Worm (Caenorhabditis elegans) whole organism, L2 larva: Measurements from ENCODE around the gene pph-6.

ENCODE experiments used
- C34F6.9 ChIP-seq: fragments of 150-350 bp; optimal IDR thresholded peaks from 2 replicates; lab custom pipeline; 2014; ENCODE audit warnings: missing biosample characterization, missing genetic modification characterization
- F13H6.1 ChIP-seq: sonication (generic microtip); optimal IDR thresholded peaks from 2 replicates; lab custom pipeline; 2016; ENCODE audit warnings: missing genetic modification characterization, missing compliant biosample characterization
- ZK546.5 ChIP-seq: sonication (generic microtip); optimal IDR thresholded peaks from 2 replicates; lab custom pipeline; 2017; ENCODE audit warnings: missing biosample characterization, missing genetic modification characterization
- alr-1 ChIP-seq: fragments of 150-350 bp; optimal IDR thresholded peaks from 2 replicates; lab custom pipeline; 2014; ENCODE audit warnings: missing biosample characterization, missing genetic modification characterization
- aly-2 ChIP-seq: fragments of 150-350 bp; optimal IDR thresholded peaks from 2 replicates; lab custom pipeline; 2014; ENCODE audit warnings: missing biosample characterization, missing genetic modification characterization
- blmp-1 ChIP-seq: sonication (generic microtip); optimal IDR thresholded peaks from 2 replicates; lab custom pipeline; 2017; ENCODE audit warnings: missing genetic modification characterization, mild to moderate bottlenecking, missing compliant biosample characterization, antibody characterized with exemption, moderate library complexity; ENCODE audit not compliant: insufficient read depth
- ceh-16 ChIP-seq: fragments of 150-350 bp; optimal IDR thresholded peaks from 2 replicates; lab custom pipeline; 2014; ENCODE audit warnings: missing biosample characterization, missing genetic modification characterization
- ceh-82 ChIP-seq: fragments of 150-350 bp; optimal IDR thresholded peaks from 2 replicates; lab custom pipeline; 2014; ENCODE audit warnings: missing biosample characterization, missing genetic modification characterization
- crh-2 ChIP-seq: sonication (generic microtip); optimal IDR thresholded peaks from 2 replicates; lab custom pipeline; 2017; ENCODE audit warnings: missing biosample characterization, missing genetic modification characterization
- egl-27 ChIP-seq: sonication (generic microtip); optimal IDR thresholded peaks from 3 replicates; lab custom pipeline; 2017; ENCODE audit warnings: missing biosample characterization, missing genetic modification reagents, missing genetic modification characterization
- elt-1 ChIP-seq: fragments of 150-350 bp; optimal IDR thresholded peaks from 2 replicates; lab custom pipeline; 2014; ENCODE audit warnings: missing biosample characterization, missing genetic modification characterization
- elt-3 ChIP-seq: sonication (generic microtip); optimal IDR thresholded peaks from 2 replicates; lab custom pipeline; 2017; ENCODE audit warnings: missing biosample characterization, missing genetic modification characterization
- fos-1 ChIP-seq: fragments of 150-350 bp; optimal IDR thresholded peaks from 2 replicates; lab custom pipeline; 2014; ENCODE audit warnings: missing biosample characterization, missing genetic modification characterization
- gmeb-1 ChIP-seq: fragments of 150-350 bp; optimal IDR thresholded peaks from 2 replicates; lab custom pipeline; 2014; ENCODE audit warnings: missing biosample characterization, missing genetic modification characterization
- lin-13 ChIP-seq: fragments of 150-350 bp; optimal IDR thresholded peaks from 2 replicates; lab custom pipeline; 2014; ENCODE audit warnings: missing biosample characterization, missing genetic modification reagents, missing genetic modification characterization
- lin-39 ChIP-seq: fragments of 150-350 bp; optimal IDR thresholded peaks from 2 replicates; lab custom pipeline; 2014; ENCODE audit warnings: missing biosample characterization, missing genetic modification reagents, missing genetic modification characterization
- lsy-2 ChIP-seq, 2 experiments: fragments of 150-350 bp in 1 of 2; sonication (generic microtip) in 1 of 2; optimal IDR thresholded peaks; 2 replicates each; lab custom pipeline; 2014 to 2017; ENCODE audit warnings: missing biosample characterization in 2 of 2, missing genetic modification characterization in 2 of 2
- mab-5 ChIP-seq: fragments of 150-350 bp; optimal IDR thresholded peaks from 2 replicates; lab custom pipeline; 2014; ENCODE audit warnings: missing biosample characterization, missing genetic modification characterization
- mbf-1 ChIP-seq: sonication (generic microtip); optimal IDR thresholded peaks from 2 replicates; lab custom pipeline; 2017; ENCODE audit warnings: missing biosample characterization, missing genetic modification characterization
- mdl-1 ChIP-seq, 2 experiments: fragments of 150-350 bp in 1 of 2; sonication (generic microtip) in 1 of 2; optimal IDR thresholded peaks; 2 replicates each; lab custom pipeline; 2017; ENCODE audit warnings: missing biosample characterization in 2 of 2, missing genetic modification characterization in 2 of 2
- nhr-10 ChIP-seq: sonication (generic microtip); optimal IDR thresholded peaks from 2 replicates; lab custom pipeline; 2017; ENCODE audit warnings: missing biosample characterization, missing genetic modification characterization
- nhr-12 ChIP-seq: fragments of 150-350 bp; optimal IDR thresholded peaks from 2 replicates; lab custom pipeline; 2014; ENCODE audit warnings: missing biosample characterization, missing genetic modification characterization
- nhr-129 ChIP-seq: fragments of 150-350 bp; optimal IDR thresholded peaks from 2 replicates; lab custom pipeline; 2014; ENCODE audit warnings: missing biosample characterization, missing genetic modification characterization
- nhr-21 ChIP-seq: fragments of 150-350 bp; optimal IDR thresholded peaks from 2 replicates; lab custom pipeline; 2014; ENCODE audit warnings: missing biosample characterization, missing genetic modification characterization
- nhr-23 ChIP-seq: fragments of 150-350 bp; optimal IDR thresholded peaks from 2 replicates; lab custom pipeline; 2014; ENCODE audit warnings: missing biosample characterization, missing genetic modification reagents, missing genetic modification characterization
- nhr-237 ChIP-seq: fragments of 150-350 bp; optimal IDR thresholded peaks from 2 replicates; lab custom pipeline; 2014; ENCODE audit warnings: missing biosample characterization, missing genetic modification characterization
- nhr-25 ChIP-seq: fragments of 150-350 bp; sonication (generic microtip); optimal IDR thresholded peaks from 3 replicates; lab custom pipeline; 2014; ENCODE audit warnings: missing biosample characterization, missing genetic modification characterization
- nhr-6 ChIP-seq: fragments of 150-350 bp; optimal IDR thresholded peaks from 2 replicates; lab custom pipeline; 2014; ENCODE audit warnings: missing biosample characterization, missing genetic modification characterization
- nhr-77 ChIP-seq: fragments of 150-350 bp; optimal IDR thresholded peaks from 2 replicates; lab custom pipeline; 2014; ENCODE audit warnings: missing biosample characterization, missing genetic modification characterization
- peb-1 ChIP-seq: fragments of 150-350 bp; optimal IDR thresholded peaks from 2 replicates; lab custom pipeline; 2014; ENCODE audit warnings: missing biosample characterization, missing genetic modification characterization
- sem-4 ChIP-seq: fragments of 150-350 bp; optimal IDR thresholded peaks from 2 replicates; lab custom pipeline; 2014; ENCODE audit warnings: missing biosample characterization, missing genetic modification reagents, missing genetic modification characterization
- sma-3 ChIP-seq: sonication (generic microtip); optimal IDR thresholded peaks from 2 replicates; lab custom pipeline; 2016; ENCODE audit warnings: missing genetic modification reagents, missing genetic modification characterization, missing compliant biosample characterization
- unc-39 ChIP-seq: fragments of 150-350 bp; optimal IDR thresholded peaks from 2 replicates; lab custom pipeline; 2014; ENCODE audit warnings: missing biosample characterization, missing genetic modification characterization
- unc-55 ChIP-seq: fragments of 150-350 bp; sonication (generic microtip); optimal IDR thresholded peaks from 3 replicates; lab custom pipeline; 2014; ENCODE audit warnings: missing biosample characterization, missing genetic modification reagents, missing genetic modification characterization
- unc-62 ChIP-seq: fragments of 150-350 bp; optimal IDR thresholded peaks from 2 replicates; lab custom pipeline; 2014; ENCODE audit warnings: missing biosample characterization, missing genetic modification reagents, missing genetic modification characterization
- ztf-1 ChIP-seq: fragments of 200-800 bp; sonication (Bioruptor generic); conservative IDR thresholded peaks from 2 replicates; pipeline ENCODE4 v1.3.6; 2022; ENCODE audit warnings: missing genetic modification characterization, missing compliant biosample characterization
- ztf-11 ChIP-seq: sonication (generic microtip); optimal IDR thresholded peaks from 2 replicates; lab custom pipeline; 2017; ENCODE audit warnings: missing biosample characterization, missing genetic modification characterization
- ztf-4 ChIP-seq: fragments of 150-350 bp; optimal IDR thresholded peaks from 2 replicates; lab custom pipeline; 2014; ENCODE audit warnings: missing biosample characterization, missing genetic modification characterization

pph-6 gene

DNA sequence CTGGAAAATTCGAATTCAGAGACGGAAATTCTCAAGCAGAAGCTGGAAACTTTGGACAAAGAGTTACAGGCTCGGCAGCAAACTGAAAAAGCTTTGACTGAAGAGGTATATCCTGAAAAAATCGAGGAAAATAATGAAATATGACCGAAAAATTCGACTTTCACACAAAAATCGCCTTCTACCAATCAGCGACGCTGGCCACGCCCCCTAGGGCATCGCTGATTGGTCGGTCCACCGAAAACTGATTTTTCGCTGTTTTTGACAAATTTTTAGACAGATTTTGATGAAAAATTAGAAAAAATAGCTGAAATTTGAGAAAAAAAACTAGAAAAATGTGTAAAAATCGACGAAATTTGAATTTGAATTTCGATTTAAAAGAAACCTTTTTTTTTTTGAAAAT lies 42.6 kb upstream of the pph-6 start:
- TF ChIP-seq elt-3 (no peak), crh-2 (tag; lab: Kevin White, UChicago) (no peak), mab-5 (no peak), ztf-1 (GFP tag; lab: Robert Waterston, UW) (no peak), nhr-23 (tag; lab: Kevin White, UChicago) (no peak), lin-13 (GFP tag; lab: Kevin White, UChicago) (no peak), gmeb-1 (tag; lab: Kevin White, UChicago) (no peak), nhr-12 (tag; lab: Kevin White, UChicago) (no peak), sem-4 (tag; lab: Kevin White, UChicago) (no peak), nhr-237 (tag; lab: Kevin White, UChicago) (no peak)

DNA sequence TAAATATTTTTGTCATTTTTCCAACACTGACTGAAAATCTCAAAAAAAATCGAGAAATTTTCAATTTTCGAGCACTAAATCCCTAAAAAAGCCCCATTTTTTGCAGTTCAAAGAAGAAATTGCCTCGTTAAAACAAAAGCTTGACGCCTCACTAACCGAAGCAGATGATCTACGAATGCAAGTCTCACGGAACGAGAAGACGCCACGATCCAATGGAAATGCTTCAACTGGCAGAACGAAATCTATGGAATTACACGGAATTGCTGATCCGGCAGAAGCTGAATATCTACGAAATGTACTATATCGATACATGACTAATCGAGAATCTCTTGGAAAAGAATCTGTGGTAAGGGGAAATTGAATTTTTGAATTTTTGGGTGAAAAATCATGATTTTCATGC lies 37.6 kb upstream of the pph-6 start:
- TF ChIP-seq mab-5 (no peak), nhr-23 (tag; lab: Kevin White, UChicago) (no peak), nhr-6 (no peak), ceh-82 (no peak), lin-39 (tag; lab: Kevin White, UChicago) (no peak), blmp-1 (tag; lab: Kevin White, UChicago) (no peak), nhr-129 (tag; lab: Kevin White, UChicago) (no peak), fos-1 (tag; lab: Kevin White, UChicago) (no peak), ztf-4 (no peak), sma-3 (GFP tag; lab: Kevin White, UChicago) (no peak), ztf-1 (GFP tag; lab: Robert Waterston, UW) (no peak), C34F6.9 (no peak)

DNA sequence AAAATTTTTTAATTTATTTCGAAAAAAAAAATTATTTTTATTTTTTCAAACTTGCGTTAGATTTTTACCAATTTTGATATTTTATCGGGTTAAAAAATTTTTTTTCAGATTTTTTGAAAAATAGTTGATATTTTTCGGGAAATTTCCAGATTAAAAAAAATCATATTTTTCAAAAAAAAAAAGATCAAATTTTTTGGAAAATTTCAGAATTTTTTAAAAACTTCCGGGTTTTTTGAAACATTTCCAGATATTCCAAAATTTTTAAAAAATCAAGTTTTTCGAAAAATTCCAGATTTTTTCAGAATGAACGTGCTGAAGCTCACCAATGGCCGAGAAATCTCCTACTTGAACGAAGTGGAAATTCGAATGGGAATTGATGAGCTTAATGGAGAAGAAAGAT lies 36.1 kb upstream of the pph-6 start, which contains the start of gene metl-18:
metl-18 (plus strand) TSS at position 301 of the 400 bp plus-strand sequence.
- TF ChIP-seq mab-5: no peak
- no peak for TF ChIP-seq unc-55 (GFP tag; lab: Kevin White, UChicago)
- no peak for TF ChIP-seq nhr-21
- TF ChIP-seq peb-1 (tag; lab: Kevin White, UChicago): no peak
- no peak for TF ChIP-seq lsy-2 (tag; optimal IDR thresholded peaks at IDR 0.05; lab: Kevin White, UChicago)
- TF ChIP-seq mbf-1 (tag; lab: Kevin White, UChicago): no peak
- TF ChIP-seq nhr-10: no peak
- TF ChIP-seq gmeb-1 (tag; lab: Kevin White, UChicago): no peak
- no peak for TF ChIP-seq nhr-237 (tag; lab: Kevin White, UChicago)

DNA sequence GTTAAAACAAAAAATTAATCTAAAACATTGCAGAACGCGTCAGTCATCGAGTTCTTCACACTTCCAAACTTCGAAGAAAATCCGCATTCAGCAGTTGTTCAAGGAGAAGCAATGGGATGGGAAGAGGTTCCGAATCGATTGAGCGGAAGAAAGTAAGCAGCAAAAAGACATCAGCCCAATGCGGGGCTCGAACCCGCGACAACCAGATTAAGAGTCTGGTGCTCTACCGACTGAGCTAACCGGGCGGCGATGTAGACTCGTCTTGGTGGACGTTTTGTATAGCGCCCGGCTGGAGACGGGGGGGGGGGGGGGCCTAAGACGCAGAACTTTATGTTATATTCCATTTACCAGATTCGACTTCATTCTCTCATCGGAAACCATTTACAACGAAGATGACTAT lies 34.8 kb upstream of the pph-6 start:
- TF ChIP-seq unc-55 (GFP tag; lab: Kevin White, UChicago): no peak
- TF ChIP-seq nhr-23 (tag; lab: Kevin White, UChicago): no peak
- TF ChIP-seq nhr-12 (tag; lab: Kevin White, UChicago): no peak
- TF ChIP-seq lsy-2 (tag; optimal IDR thresholded peaks at IDR 0.05; lab: Kevin White, UChicago): no peak
- no peak for TF ChIP-seq aly-2
- no peak for TF ChIP-seq lin-13 (GFP tag; lab: Kevin White, UChicago)
- TF ChIP-seq unc-39 (tag; lab: Kevin White, UChicago): no peak
- no peak for TF ChIP-seq ztf-11 (tag; lab: Kevin White, UChicago)
- no peak for TF ChIP-seq alr-1 (tag; lab: Kevin White, UChicago)
- TF ChIP-seq mbf-1 (tag; lab: Kevin White, UChicago): no peak
- TF ChIP-seq nhr-129 (tag; lab: Kevin White, UChicago): no peak
- no peak for TF ChIP-seq nhr-21
- TF ChIP-seq gmeb-1 (tag; lab: Kevin White, UChicago): no peak
- TF ChIP-seq mdl-1 (tag; optimal IDR thresholded peaks at IDR 0.05; lab: Kevin White, UChicago): no peak
- TF ChIP-seq crh-2 (tag; lab: Kevin White, UChicago): no peak
- TF ChIP-seq C34F6.9: no peak

DNA sequence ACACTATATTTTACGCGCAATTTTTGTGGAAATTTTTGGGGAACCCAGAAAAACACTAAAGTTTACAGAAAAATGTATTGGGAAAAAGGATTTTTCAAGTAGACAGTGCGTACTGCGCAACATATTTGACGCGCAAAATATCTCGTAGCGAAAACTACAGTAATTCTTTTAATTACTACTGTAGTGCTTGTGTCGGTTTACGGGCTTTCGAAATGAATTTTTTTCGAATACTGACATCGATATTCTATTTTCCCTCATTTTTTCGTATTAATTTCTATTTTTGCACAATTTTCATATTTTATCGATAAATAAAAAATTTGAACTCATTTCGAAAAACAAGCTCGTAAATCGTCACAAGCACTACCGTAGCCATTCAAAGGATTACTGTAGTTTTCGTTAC lies 32.9 kb upstream of the pph-6 start:
- TF ChIP-seq unc-55 (GFP tag; lab: Kevin White, UChicago): no peak
- TF ChIP-seq elt-1: no peak
- no peak for TF ChIP-seq nhr-237 (tag; lab: Kevin White, UChicago)
- no peak for TF ChIP-seq ceh-16 (tag; lab: Kevin White, UChicago)
- TF ChIP-seq ZK546.5 (tag; lab: Kevin White, UChicago): no peak
- no peak for TF ChIP-seq nhr-77 (tag; lab: Kevin White, UChicago)
- TF ChIP-seq nhr-6: no peak
- no peak for TF ChIP-seq nhr-12 (tag; lab: Kevin White, UChicago)
- TF ChIP-seq lsy-2 (tag; optimal IDR thresholded peaks at IDR 0.05; lab: Kevin White, UChicago): no peak
- no peak for TF ChIP-seq unc-39 (tag; lab: Kevin White, UChicago)
- no peak for TF ChIP-seq unc-62
- TF ChIP-seq alr-1 (tag; lab: Kevin White, UChicago): no peak
- no peak for TF ChIP-seq fos-1 (tag; lab: Kevin White, UChicago)
- TF ChIP-seq egl-27: no peak
- TF ChIP-seq sem-4 (tag; lab: Kevin White, UChicago): no peak
- TF ChIP-seq nhr-25 (tag; lab: Kevin White, UChicago): no peak
- TF ChIP-seq F13H6.1 (tag; lab: Kevin White, UChicago): no peak
- no peak for TF ChIP-seq ztf-11 (tag; lab: Kevin White, UChicago)
- TF ChIP-seq, all 48 proteins: peak for 0
